Worm (Caenorhabditis elegans) whole organism, early embryonic: ENCODE data around the gene Y73C8B.9.

Experiments
- B0310.2 ChIP-seq: sonication (generic microtip); optimal IDR thresholded peaks from 2 replicates; lab custom pipeline; 2016; ENCODE audit warnings: mild to moderate bottlenecking, missing genetic modification characterization, missing compliant biosample characterization
- F13C5.2 ChIP-seq: sonication (generic microtip); optimal IDR thresholded peaks from 2 replicates; lab custom pipeline; 2017; ENCODE audit warnings: mild to moderate bottlenecking, missing genetic modification characterization, inconsistent platforms, missing compliant biosample characterization
- ama-1 ChIP-seq: fragments of 150-350 bp; optimal IDR thresholded peaks from 2 replicates; lab custom pipeline; 2014
- ceh-36 ChIP-seq: sonication (generic microtip); optimal IDR thresholded peaks from 2 replicates; lab custom pipeline; 2016; ENCODE audit warnings: missing genetic modification characterization, inconsistent platforms, missing compliant biosample characterization
- ets-7 ChIP-seq: sonication (generic microtip); optimal IDR thresholded peaks from 2 replicates; lab custom pipeline; 2016; ENCODE audit warnings: missing genotype, missing genetic modification characterization, missing compliant biosample characterization
- flt-1 ChIP-seq: fragments of 200-800 bp; sonication (Bioruptor generic); IDR thresholded peaks from 2 replicates; pipeline ENCODE4 v1.3.6; 2022; ENCODE audit warnings: missing genetic modification characterization, missing compliant biosample characterization
- tbx-37 ChIP-seq: fragments of 200-800 bp; sonication (Bioruptor generic); conservative IDR thresholded peaks from 2 replicates; pipeline ENCODE4 v1.3.6; 2022; ENCODE audit warnings: missing genetic modification reagents, missing genetic modification characterization, missing compliant biosample characterization
- tra-4 ChIP-seq: sonication (generic microtip); optimal IDR thresholded peaks from 2 replicates; lab custom pipeline; 2017; ENCODE audit warnings: missing genetic modification characterization, missing compliant biosample characterization

DNA sequence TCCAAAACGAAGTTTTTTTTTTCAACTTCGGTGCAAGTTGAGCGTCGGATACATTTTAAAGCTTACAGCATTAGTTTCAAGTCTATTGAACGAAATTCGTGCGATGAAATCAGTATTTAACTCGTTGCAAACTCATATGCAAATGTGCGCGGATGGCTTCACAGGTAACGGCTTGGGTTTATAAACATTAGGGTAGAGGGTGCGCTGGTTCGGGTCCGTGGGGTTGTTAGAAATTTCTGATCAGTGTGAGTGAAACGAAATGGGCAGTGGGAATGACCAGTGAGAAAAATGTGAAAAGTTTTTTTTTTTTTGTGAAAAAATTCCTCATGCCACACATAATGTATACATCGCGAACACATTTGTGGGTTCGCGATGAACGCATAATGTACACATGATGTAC, 30.2 kb upstream of the Y73C8B.9 start:
- TF ChIP-seq tra-4, result no peak
- no peak for TF ChIP-seq ets-7 (tag; lab: Kevin White, UChicago)
- no peak for TF ChIP-seq B0310.2 (tag; lab: Kevin White, UChicago)
- TF ChIP-seq flt-1 (GFP tag; lab: Robert Waterston, UW), result no peak
- TF ChIP-seq ama-1 (lab: Kevin White, UChicago), result no peak
- no peak for TF ChIP-seq tbx-37 (GFP tag; lab: Robert Waterston, UW)
- TF ChIP-seq ceh-36 (tag; lab: Kevin White, UChicago), result no peak
- no peak for TF ChIP-seq F13C5.2 (tag; lab: Kevin White, UChicago)
